Worm (Caenorhabditis elegans): ENCODE data around the gene srj-53.

srj-53 gene

ce11 chrV:679663-680062, 14.9 kb downstream of the srj-53 start, which contains the start of gene srx-22:
srx-22 (plus strand) TSS chrV:679963.
- TF ChIP-seq ceh-36 (tag; optimal IDR thresholded peaks at IDR 0.05): no peak
- no peak for TF ChIP-seq pes-1 (GFP tag; IDR thresholded peaks at IDR 0.05)
- TF ChIP-seq flt-1 (GFP tag; IDR thresholded peaks at IDR 0.05): no peak
- no peak for TF ChIP-seq tbx-37 (GFP tag; conservative IDR thresholded peaks at IDR 0.05)
- no peak for TF ChIP-seq ets-7 (tag; optimal IDR thresholded peaks at IDR 0.05)
- TF ChIP-seq ceh-13 (GFP tag; optimal IDR thresholded peaks at IDR 0.05): no peak
- TF ChIP-seq aly-1 (tag; optimal IDR thresholded peaks at IDR 0.05): no peak
- no peak for TF ChIP-seq scrt-1 (GFP tag; IDR thresholded peaks at IDR 0.05)
- no peak for TF ChIP-seq hmbx-1 (tag; optimal IDR thresholded peaks at IDR 0.05)
- TF ChIP-seq tbx-11 (GFP tag; IDR thresholded peaks at IDR 0.05): no peak
- TF ChIP-seq B0310.2 (tag; optimal IDR thresholded peaks at IDR 0.05): no peak
- TF ChIP-seq F13C5.2 (tag; optimal IDR thresholded peaks at IDR 0.05): no peak
- TF ChIP-seq hnd-1 (tag; optimal IDR thresholded peaks at IDR 0.05): no peak
- no peak for TF ChIP-seq hmg-4 (GFP tag; optimal IDR thresholded peaks at IDR 0.05)
- TF ChIP-seq sea-1 (GFP tag; conservative IDR thresholded peaks at IDR 0.05): no peak
- no peak for TF ChIP-seq tra-4 (tag; optimal IDR thresholded peaks at IDR 0.05)
- no peak for TF ChIP-seq ama-1 (optimal IDR thresholded peaks at IDR 0.05)

- TF ChIP-seq ets-7 (tag; optimal IDR thresholded peaks at IDR 0.05) (no peak), ceh-36 (tag; optimal IDR thresholded peaks at IDR 0.05) (no peak), scrt-1 (GFP tag; IDR thresholded peaks at IDR 0.05) (no peak), B0310.2 (tag; optimal IDR thresholded peaks at IDR 0.05) (no peak), ceh-13 (GFP tag; optimal IDR thresholded peaks at IDR 0.05) (no peak), hmbx-1 (tag; optimal IDR thresholded peaks at IDR 0.05) (no peak), flt-1 (GFP tag; IDR thresholded peaks at IDR 0.05) (no peak), tbx-11 (GFP tag; IDR thresholded peaks at IDR 0.05) (no peak)
These were observed 17.9 kb downstream of the srj-53 start, which contains the start of the genes fbxa-72 and srx-21 for ce11 chrV:676550-677084. fbxa-72 (minus strand) TSS chrV:676753. srx-21 (plus strand) TSS chrV:677034.

- TF ChIP-seq ets-7 (tag; optimal IDR thresholded peaks at IDR 0.05): no peak
- TF ChIP-seq tbx-37 (GFP tag; conservative IDR thresholded peaks at IDR 0.05): no peak
These were observed 18.4 kb downstream of the srj-53 start for ce11 chrV:676090-676489.

DNA sequence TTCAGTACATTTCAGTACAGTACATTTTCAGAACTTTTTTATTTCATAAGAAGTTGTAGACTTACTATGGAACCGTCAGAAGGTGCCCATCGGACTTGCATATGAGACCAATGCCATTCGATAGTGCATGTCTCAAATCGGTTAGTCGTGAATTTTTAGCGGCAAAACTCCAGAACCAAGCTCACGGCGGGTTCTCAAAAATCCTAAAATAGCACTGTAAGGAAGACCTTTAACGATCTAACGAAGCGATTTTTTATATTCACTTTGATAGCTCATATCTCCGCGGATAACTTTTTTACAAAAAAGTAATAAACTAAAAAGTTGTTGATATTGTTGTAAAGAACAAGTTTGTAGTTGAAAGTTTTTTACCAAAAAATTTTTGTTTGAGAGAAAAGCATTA, 20.3 kb downstream of the srj-53 start, which contains the start of gene sru-25:
Gene sru-25, minus strand, starts transcription at position 101 of the 400 bp plus-strand sequence.
- TF ChIP-seq pes-1 (GFP tag; IDR thresholded peaks at IDR 0.05) (no peak), ets-7 (tag; optimal IDR thresholded peaks at IDR 0.05) (no peak), F13C5.2 (tag; optimal IDR thresholded peaks at IDR 0.05) (no peak), sea-1 (GFP tag; conservative IDR thresholded peaks at IDR 0.05) (no peak), B0310.2 (tag; optimal IDR thresholded peaks at IDR 0.05) (no peak), aly-1 (tag; optimal IDR thresholded peaks at IDR 0.05) (no peak), ceh-36 (tag; optimal IDR thresholded peaks at IDR 0.05) (no peak), scrt-1 (GFP tag; IDR thresholded peaks at IDR 0.05) (no peak), hnd-1 (tag; optimal IDR thresholded peaks at IDR 0.05) (no peak), ama-1 (optimal IDR thresholded peaks at IDR 0.05) (no peak), hmbx-1 (tag; optimal IDR thresholded peaks at IDR 0.05) (no peak), hmg-4 (GFP tag; optimal IDR thresholded peaks at IDR 0.05) (no peak), tra-4 (tag; optimal IDR thresholded peaks at IDR 0.05) (no peak), ceh-13 (GFP tag; optimal IDR thresholded peaks at IDR 0.05) (no peak), tbx-37 (GFP tag; conservative IDR thresholded peaks at IDR 0.05) (no peak), flt-1 (GFP tag; IDR thresholded peaks at IDR 0.05) (no peak), tbx-11 (GFP tag; IDR thresholded peaks at IDR 0.05) (no peak)

DNA sequence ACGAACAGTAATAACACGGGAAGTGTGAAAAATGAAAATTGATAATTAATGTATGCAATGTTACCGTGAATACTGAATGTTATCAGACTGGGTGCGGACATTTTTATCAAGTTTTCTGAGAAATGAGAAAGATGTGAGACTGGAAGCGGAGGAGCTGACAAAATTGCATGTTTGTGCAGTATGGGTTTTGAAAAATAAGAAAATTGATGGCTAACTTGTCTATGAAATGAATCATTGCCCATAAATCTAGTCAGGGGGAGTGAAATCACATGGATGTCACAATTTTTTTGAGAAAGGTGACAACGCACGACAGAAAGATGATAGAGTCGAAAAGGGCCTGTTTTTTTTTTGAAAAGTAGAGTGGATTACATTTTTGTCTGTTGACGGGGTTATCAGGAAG, 23.2 kb downstream of the srj-53 start, which contains the start of gene sru-24:
Gene sru-24, minus strand, starts transcription at position 101 of the 400 bp plus-strand sequence.
- no peak for TF ChIP-seq sea-1 (GFP tag; conservative IDR thresholded peaks at IDR 0.05)

DNA sequence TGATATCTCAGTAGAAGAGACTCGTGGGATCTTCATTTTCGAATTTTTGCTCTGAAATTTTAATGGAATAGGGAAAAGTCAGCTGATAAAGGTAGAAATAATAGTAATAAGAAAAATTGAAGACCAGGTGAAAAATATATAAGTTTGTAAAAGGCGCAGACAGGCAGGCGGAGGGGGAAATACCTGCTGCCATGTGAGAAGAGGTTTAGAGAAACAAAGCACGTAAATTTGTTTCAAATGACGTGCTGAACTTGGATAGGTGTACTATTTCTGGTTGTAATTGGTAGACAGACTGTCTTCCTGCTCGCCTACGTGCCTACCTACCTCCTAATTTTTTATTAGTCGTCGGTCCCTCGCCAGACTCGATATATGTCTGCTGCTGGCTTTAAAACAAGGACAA, 27.1 kb downstream of the srj-53 start, which contains the start of gene nhr-180:
Gene nhr-180, minus strand, starts transcription at position 52 of the 400 bp plus-strand sequence.
- TF ChIP-seq F13C5.2 (tag; optimal IDR thresholded peaks at IDR 0.05) (no peak), hmbx-1 (tag; optimal IDR thresholded peaks at IDR 0.05) (no peak), scrt-1 (GFP tag; IDR thresholded peaks at IDR 0.05) (no peak), ets-7 (tag; optimal IDR thresholded peaks at IDR 0.05) (no peak), aly-1 (tag; optimal IDR thresholded peaks at IDR 0.05) (no peak)

ce11 chrV:664337-664847, 30.1 kb downstream of the srj-53 start, which contains the start of the genes F31F4.11 and srh-266:
F31F4.11 (minus strand) TSS chrV:664437.
srh-266 (plus strand) TSS chrV:664797.
- no peak for TF ChIP-seq aly-1 (tag; optimal IDR thresholded peaks at IDR 0.05)
- no peak for TF ChIP-seq B0310.2 (tag; optimal IDR thresholded peaks at IDR 0.05)
- TF ChIP-seq ceh-36 (tag; optimal IDR thresholded peaks at IDR 0.05): no peak
- no peak for TF ChIP-seq sea-1 (GFP tag; conservative IDR thresholded peaks at IDR 0.05)
- TF ChIP-seq ama-1 (optimal IDR thresholded peaks at IDR 0.05): no peak

DNA sequence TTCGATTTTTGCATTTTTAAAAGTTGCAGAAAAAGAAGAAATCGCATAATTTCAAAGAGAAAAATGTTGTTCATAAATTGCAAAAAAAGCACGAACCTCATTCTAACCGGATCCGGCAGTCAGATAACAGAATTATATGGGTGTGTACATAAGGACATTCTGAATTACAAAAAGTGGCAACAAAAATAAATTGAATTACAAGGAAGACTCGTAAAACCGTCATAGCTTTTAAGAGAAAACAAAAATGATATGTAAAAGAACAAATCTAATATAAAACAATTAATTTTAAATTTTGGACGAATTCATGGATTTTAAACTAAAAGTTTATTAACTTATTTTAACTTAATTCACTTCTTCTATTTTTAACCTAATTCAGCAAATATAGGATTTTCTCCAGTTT, 34.3 kb downstream of the srj-53 start, which contains the start of gene F31F4.17:
Gene F31F4.17, minus strand, starts transcription at position 101 of the 400 bp plus-strand sequence.
- TF ChIP-seq B0310.2 (tag; optimal IDR thresholded peaks at IDR 0.05) (no peak), ets-7 (tag; optimal IDR thresholded peaks at IDR 0.05) (no peak), hmbx-1 (tag; optimal IDR thresholded peaks at IDR 0.05) (no peak), F13C5.2 (tag; optimal IDR thresholded peaks at IDR 0.05) (no peak), hnd-1 (tag; optimal IDR thresholded peaks at IDR 0.05) (no peak), sea-1 (GFP tag; conservative IDR thresholded peaks at IDR 0.05) (no peak), tbx-11 (GFP tag; IDR thresholded peaks at IDR 0.05) (no peak), ama-1 (optimal IDR thresholded peaks at IDR 0.05) (no peak)
